Fruit fly (Drosophila melanogaster): ENCODE results near the gene CG7872.

The CG7872 gene

dm6 chrX:15549055-15549454 is 28.9 kb upstream of the CG7872 start (continued):
- TF ChIP-seq CG11247 (GFP tag; IDR thresholded peaks at IDR 0.05) (peak; percentile 66; the same call in 1 of the 2 replicates), CG34224 (GFP tag; IDR thresholded peaks at IDR 0.05; ENCODE audit: partially characterized antibody) (no peak), wek (GFP tag; optimal IDR thresholded peaks at IDR 0.05) (peak; percentile 20), gt (GFP tag; IDR thresholded peaks at IDR 0.05) (no peak), Hr3 (GFP tag; optimal IDR thresholded peaks at IDR 0.05) (peak; percentile 56), btn (GFP tag; optimal IDR thresholded peaks at IDR 0.05) (peak; percentile 32), ttk (GFP tag; IDR thresholded peaks at IDR 0.05) (peak; percentile 77), CG10654 (GFP tag; optimal IDR thresholded peaks at IDR 0.05) (peak; percentile 47), mam (GFP tag; optimal IDR thresholded peaks at IDR 0.05) (peak; percentile 75), tup (GFP tag; optimal IDR thresholded peaks at IDR 0.05) (no peak), Dfd (GFP tag; optimal IDR thresholded peaks at IDR 0.05) (peak in 1 of 2 experiments; percentile 78), CG2199 (GFP tag; IDR thresholded peaks at IDR 0.05) (no peak), Nf-YA (GFP tag; IDR thresholded peaks at IDR 0.05) (peak; percentile 32; the same call in 1 of the 2 replicates), CG1792 (GFP tag; optimal IDR thresholded peaks at IDR 0.05) (peak; percentile 50), CG30431 (GFP tag; optimal IDR thresholded peaks at IDR 0.05) (peak; percentile 30), ash1 (GFP tag; optimal IDR thresholded peaks at IDR 0.05) (no peak), B-H1 (GFP tag; IDR thresholded peaks at IDR 0.05) (peak; percentile 57; the same call in 2 of the 3 replicates), grn (GFP tag; optimal IDR thresholded peaks at IDR 0.05) (no peak), bigmax (GFP tag; optimal IDR thresholded peaks at IDR 0.05) (no peak), CG16779 (GFP tag; IDR thresholded peaks at IDR 0.05) (0 out of 2 replicates have a peak, but pooled peaks have one; percentile 52), CG9876 (GFP tag; optimal IDR thresholded peaks at IDR 0.05) (peak; percentile 52), Pdp1 (GFP tag; optimal IDR thresholded peaks at IDR 0.05) (peak; percentile 64 to 79), scrt (GFP tag; optimal IDR thresholded peaks at IDR 0.05) (peak; percentile 59), gsb (GFP tag; IDR thresholded peaks at IDR 0.05) (peak; percentile 66), CG11398 (GFP tag; optimal IDR thresholded peaks at IDR 0.05) (peak; percentile 27), hkb (optimal IDR thresholded peaks at IDR 0.05) (no peak), hkb (GFP tag; IDR thresholded peaks at IDR 0.05) (peak; percentile 72), sqz (GFP tag; optimal IDR thresholded peaks at IDR 0.05) (peak; percentile 48), Blimp-1 (GFP tag; optimal IDR thresholded peaks at IDR 0.05) (peak; percentile 67), Sry-β (GFP tag; optimal IDR thresholded peaks at IDR 0.05) (no peak), al (GFP tag; IDR thresholded peaks at IDR 0.05) (peak; percentile 71), sd (tag; optimal IDR thresholded peaks at IDR 0.05) (peak; percentile 37), CG12299 (tag; optimal IDR thresholded peaks at IDR 0.05) (peak; percentile 59), CG6791 (GFP tag; IDR thresholded peaks at IDR 0.05; ENCODE audit: partially characterized antibody) (no peak), Hr51 (GFP tag; optimal IDR thresholded peaks at IDR 0.05) (peak; percentile 60 to 90), CG10366 (GFP tag; IDR thresholded peaks at IDR 0.05) (peak; percentile 67), CG17568 (GFP tag; optimal IDR thresholded peaks at IDR 0.05) (peak; percentile 64), tap (tag; optimal IDR thresholded peaks at IDR 0.05) (peak; percentile 68), sima (GFP tag; optimal IDR thresholded peaks at IDR 0.05) (no peak), mld (GFP tag; IDR thresholded peaks at IDR 0.05; ENCODE audit: partially characterized antibody) (no peak), Jarid2 (GFP tag; optimal IDR thresholded peaks at IDR 0.05) (peak; percentile 45), CG7963 (GFP tag; IDR thresholded peaks at IDR 0.05; ENCODE audit: partially characterized antibody) (no peak), E2f2 (GFP tag; IDR thresholded peaks at IDR 0.05) (peak; percentile 52; the same call in 1 of the 2 replicates), NK7.1 (GFP tag; optimal IDR thresholded peaks at IDR 0.05) (peak; percentile 47), Oaz (GFP tag; IDR thresholded peaks at IDR 0.05) (peak; percentile 63; the same call in 1 of the 2 replicates), Side (GFP tag; optimal IDR thresholded peaks at IDR 0.05) (peak; percentile 64), ewg (GFP tag; optimal IDR thresholded peaks at IDR 0.05) (peak; percentile 61), CG6854 (GFP tag; optimal IDR thresholded peaks at IDR 0.05) (peak; percentile 54), Meics (GFP tag; optimal IDR thresholded peaks at IDR 0.05) (peak; percentile 83), Fer2 (tag; optimal IDR thresholded peaks at IDR 0.05) (peak; percentile 48)

Data from whole organism, embryonic.